Fruit fly (Drosophila melanogaster) whole organism, embryonic: ENCODE measurements around the gene Ada1-2.
A peak's percentile ranks its signal among the peaks of the same experiment; 100 is the strongest.

Experiments
- Atf-2 ChIP-seq: fragments of 200-800 bp; sonication (Bioruptor generic); optimal IDR thresholded peaks from 2 replicates; lab custom pipeline; 2016; ENCODE audit warnings: missing biosample characterization, missing genetic modification characterization
- Atf6 ChIP-seq: fragments of 200-800 bp; sonication (Bioruptor generic); IDR thresholded peaks from 2 replicates; pipeline ENCODE4 v1.3.6; 2022; ENCODE audit warnings: missing biosample characterization, missing genetic modification characterization
- BtbVII ChIP-seq: fragments of 200-800 bp; sonication (Bioruptor generic); optimal IDR thresholded peaks from 3 replicates; lab custom pipeline; 2017; ENCODE audit warnings: missing biosample characterization, mild to moderate bottlenecking, missing genetic modification characterization
- CG10565 ChIP-seq: fragments of 200-800 bp; sonication (Bioruptor generic); optimal IDR thresholded peaks from 3 replicates; lab custom pipeline; 2016; ENCODE audit warnings: missing biosample characterization, mild to moderate bottlenecking, missing genetic modification characterization
- CG11504 ChIP-seq: fragments of 200-800 bp; sonication (Bioruptor generic); optimal IDR thresholded peaks from 3 replicates; lab custom pipeline; 2019; ENCODE audit warnings: missing biosample characterization, mild to moderate bottlenecking, missing genetic modification characterization, moderate library complexity
- CG11696 ChIP-seq: fragments of 200-800 bp; sonication (Bioruptor generic); IDR thresholded peaks from 2 replicates; pipeline ENCODE4 v1.3.6; 2022; ENCODE audit warnings: missing biosample characterization, missing genetic modification characterization
- CG12391 ChIP-seq: fragments of 200-800 bp; sonication (Bioruptor generic); optimal IDR thresholded peaks from 3 replicates; lab custom pipeline; 2018; ENCODE audit warnings: missing biosample characterization, mild to moderate bottlenecking, missing genetic modification characterization, moderate library complexity
- CG13123 ChIP-seq: fragments of 200-800 bp; sonication (Bioruptor generic); optimal IDR thresholded peaks from 2 replicates; lab custom pipeline; 2016; ENCODE audit warnings: missing biosample characterization, missing genetic modification characterization
- CG15011 ChIP-seq: fragments of 200-800 bp; sonication (Bioruptor generic); optimal IDR thresholded peaks from 3 replicates; lab custom pipeline; 2018; ENCODE audit warnings: missing biosample characterization, mild to moderate bottlenecking, missing genetic modification characterization
- CG1529 ChIP-seq: fragments of 200-800 bp; sonication (Bioruptor generic); optimal IDR thresholded peaks from 3 replicates; lab custom pipeline; 2018; ENCODE audit warnings: missing biosample characterization, missing genetic modification characterization
- CG17612 ChIP-seq: fragments of 200-800 bp; sonication (Bioruptor generic); IDR thresholded peaks from 2 replicates; pipeline ENCODE4 v1.3.6; 2022; ENCODE audit warnings: missing biosample characterization, missing genetic modification characterization
- CG18262 ChIP-seq: fragments of 200-800 bp; optimal IDR thresholded peaks from 3 replicates; lab custom pipeline; 2019; ENCODE audit warnings: missing biosample characterization, mild to moderate bottlenecking, missing genetic modification characterization, moderate library complexity
- CG2875 ChIP-seq: fragments of 200-800 bp; sonication (Bioruptor generic); optimal IDR thresholded peaks from 2 replicates; lab custom pipeline; 2017; ENCODE audit warnings: missing biosample characterization, mild to moderate bottlenecking, missing genetic modification characterization, missing genetic modification reagents
- CG30403 ChIP-seq: fragments of 200-800 bp; sonication (Bioruptor generic); optimal IDR thresholded peaks from 3 replicates; lab custom pipeline; 2016; ENCODE audit warnings: missing biosample characterization, missing genetic modification characterization
- CG3065 ChIP-seq: fragments of 200-800 bp; sonication (Bioruptor generic); optimal IDR thresholded peaks from 2 replicates; lab custom pipeline; 2016; ENCODE audit warnings: missing biosample characterization, missing genetic modification characterization
- CG32532 ChIP-seq: fragments of 200-800 bp; sonication (Bioruptor generic); IDR thresholded peaks from 2 replicates; pipeline ENCODE4 v1.3.6; 2022; ENCODE audit warnings: missing biosample characterization, missing genetic modification characterization
- CG32772 ChIP-seq: fragments of 200-800 bp; sonication (Bioruptor generic); IDR thresholded peaks from 2 replicates; pipeline ENCODE4 v1.3.6; 2022; ENCODE audit warnings: missing biosample characterization, missing genetic modification characterization
- CG33213 ChIP-seq: fragments of 200-800 bp; sonication (Bioruptor generic); optimal IDR thresholded peaks from 3 replicates; lab custom pipeline; 2016; ENCODE audit warnings: missing biosample characterization, missing genetic modification characterization
- CG4730 ChIP-seq: fragments of 200-800 bp; sonication (Bioruptor generic); IDR thresholded peaks from 2 replicates; pipeline ENCODE4 v1.3.6; 2022; ENCODE audit warnings: missing biosample characterization, missing genetic modification characterization
- CG4820 ChIP-seq: fragments of 200-800 bp; sonication (Bioruptor generic); optimal IDR thresholded peaks from 3 replicates; lab custom pipeline; 2016; ENCODE audit warnings: missing biosample characterization, missing genetic modification characterization
- CG6813 ChIP-seq: fragments of 200-800 bp; sonication (Bioruptor generic); optimal IDR thresholded peaks from 2 replicates; lab custom pipeline; 2017; ENCODE audit warnings: missing biosample characterization, missing genetic modification characterization, mild to moderate bottlenecking, moderate library complexity, missing genetic modification reagents
- CG8388 ChIP-seq: fragments of 200-800 bp; sonication (Bioruptor generic); optimal IDR thresholded peaks from 2 replicates; lab custom pipeline; 2019; ENCODE audit warnings: missing biosample characterization, mild to moderate bottlenecking, missing genetic modification characterization, moderate library complexity
- CG9727 ChIP-seq: fragments of 200-800 bp; sonication (Bioruptor generic); optimal IDR thresholded peaks from 3 replicates; lab custom pipeline; 2017; ENCODE audit warnings: missing biosample characterization, mild to moderate bottlenecking, missing genetic modification characterization
- Dek ChIP-seq: fragments of 200-800 bp; sonication (Bioruptor generic); optimal IDR thresholded peaks from 3 replicates; lab custom pipeline; 2019; ENCODE audit warnings: missing biosample characterization, mild to moderate bottlenecking, missing genetic modification characterization, moderate library complexity
- Dfd ChIP-seq, 2 experiments: fragments of >200 bp; optimal IDR thresholded peaks; 2 replicates each; lab custom pipeline; 2017; ENCODE audit warnings: missing biosample characterization in 2 of 2, missing genetic modification characterization in 2 of 2
- Dip3 ChIP-seq: fragments of 200-800 bp; sonication (Bioruptor generic); optimal IDR thresholded peaks from 3 replicates; lab custom pipeline; 2016; ENCODE audit warnings: missing biosample characterization, missing genetic modification characterization
- Dll ChIP-seq: fragments of 200-800 bp; sonication (Bioruptor generic); IDR thresholded peaks from 4 replicates; pipeline ENCODE4 v1.3.6; 2022; ENCODE audit warnings: missing biosample characterization, missing genetic modification characterization; ENCODE audit not compliant: partially characterized antibody
- Doc2 ChIP-seq: fragments of 200-800 bp; sonication (Bioruptor generic); IDR thresholded peaks from 2 replicates; pipeline ENCODE4 v1.3.6; 2022; ENCODE audit warnings: missing biosample characterization, missing genetic modification characterization
- Dref ChIP-seq: fragments of 200-800 bp; sonication (Bioruptor generic); IDR thresholded peaks from 2 replicates; pipeline ENCODE4 v1.3.6; 2022; ENCODE audit warnings: missing biosample characterization, missing genetic modification characterization
- E2f2 ChIP-seq: fragments of 200-800 bp; sonication (Bioruptor generic); IDR thresholded peaks from 2 replicates; pipeline ENCODE4 v1.3.6; 2022; ENCODE audit warnings: missing biosample characterization, missing genetic modification characterization
- Elba2 ChIP-seq: fragments of 200-800 bp; sonication (Bioruptor generic); optimal IDR thresholded peaks from 3 replicates; lab custom pipeline; 2016; ENCODE audit warnings: missing biosample characterization, missing genetic modification characterization
- Hmx ChIP-seq: fragments of 200-800 bp; sonication (Bioruptor generic); optimal IDR thresholded peaks from 2 replicates; lab custom pipeline; 2016; ENCODE audit warnings: missing biosample characterization, missing genetic modification characterization
- Max ChIP-seq: fragments of 200-800 bp; sonication (Bioruptor generic); optimal IDR thresholded peaks from 2 replicates; lab custom pipeline; 2016; ENCODE audit warnings: missing biosample characterization, mild to moderate bottlenecking, missing genetic modification characterization
- Mes4 ChIP-seq: fragments of 200-800 bp; sonication (Bioruptor generic); optimal IDR thresholded peaks from 2 replicates; lab custom pipeline; 2016; ENCODE audit warnings: missing biosample characterization, missing genetic modification characterization
- Neu2 ChIP-seq: fragments of 200-800 bp; sonication (Bioruptor generic); optimal IDR thresholded peaks from 3 replicates; lab custom pipeline; 2016; ENCODE audit warnings: missing biosample characterization, missing genetic modification characterization, borderline replicate concordance
- ab ChIP-seq: fragments of 200-800 bp; sonication (Bioruptor generic); optimal IDR thresholded peaks from 2 replicates; lab custom pipeline; 2016; ENCODE audit warnings: missing biosample characterization, missing genetic modification characterization
- ara ChIP-seq: fragments of 200-800 bp; sonication (Bioruptor generic); IDR thresholded peaks from 2 replicates; pipeline ENCODE4 v1.3.6; 2022; ENCODE audit warnings: missing biosample characterization, missing genetic modification characterization
- bsh ChIP-seq, 2 experiments: fragments of 200-800 bp; sonication (Bioruptor generic); optimal IDR thresholded peaks; 2 replicates each; lab custom pipeline; 2017 to 2018; ENCODE audit warnings: mild to moderate bottlenecking in 2 of 2, missing biosample characterization in 2 of 2, missing genetic modification characterization in 2 of 2, moderate library complexity in 1 of 2
- croc ChIP-seq: fragments of 200-800 bp; sonication (Bioruptor generic); conservative IDR thresholded peaks from 3 replicates; pipeline ENCODE4 v1.3.6; 2022; ENCODE audit warnings: missing biosample characterization, missing genetic modification characterization
- crol ChIP-seq: fragments of 200-800 bp; sonication (Bioruptor generic); IDR thresholded peaks from 2 replicates; pipeline ENCODE4 v1.3.6; 2022; ENCODE audit warnings: missing biosample characterization, missing genetic modification characterization
- ewg ChIP-seq: fragments of 200-800 bp; sonication (Bioruptor generic); optimal IDR thresholded peaks from 3 replicates; lab custom pipeline; 2017; ENCODE audit warnings: mild to moderate bottlenecking, missing biosample characterization, missing genetic modification reagents, missing genetic modification characterization
- fru ChIP-seq: fragments of >200 bp; optimal IDR thresholded peaks from 2 replicates; lab custom pipeline; 2017
- gsb-n ChIP-seq: fragments of 200-800 bp; sonication (Bioruptor generic); optimal IDR thresholded peaks from 3 replicates; lab custom pipeline; 2018; ENCODE audit warnings: missing biosample characterization, mild to moderate bottlenecking, missing genetic modification characterization
- gt ChIP-seq: fragments of 200-800 bp; sonication (Bioruptor generic); IDR thresholded peaks from 2 replicates; pipeline ENCODE4 v1.3.6; 2022; ENCODE audit warnings: missing biosample characterization, missing genetic modification characterization
- jing ChIP-seq: fragments of 200-800 bp; sonication (Bioruptor generic); optimal IDR thresholded peaks from 2 replicates; lab custom pipeline; 2018; ENCODE audit warnings: missing biosample characterization, mild to moderate bottlenecking, missing genetic modification characterization
- lola ChIP-seq, 3 experiments: fragments of >200 bp in 2 of 3; fragments of 200-800 bp in 1 of 3; sonication (Bioruptor generic) in 1 of 3; optimal IDR thresholded peaks; 2 replicates each; lab custom pipeline; 2017 to 2019; ENCODE audit warnings: missing biosample characterization in 3 of 3, missing genetic modification characterization in 3 of 3, mild to moderate bottlenecking in 1 of 3, moderate library complexity in 1 of 3
- mirr ChIP-seq: fragments of 200-800 bp; sonication (Bioruptor generic); optimal IDR thresholded peaks from 3 replicates; lab custom pipeline; 2018; ENCODE audit warnings: missing biosample characterization, mild to moderate bottlenecking, missing genetic modification characterization
- nau ChIP-seq: fragments of 200-800 bp; sonication (Bioruptor generic); optimal IDR thresholded peaks from 3 replicates; lab custom pipeline; 2017; ENCODE audit warnings: missing biosample characterization, mild to moderate bottlenecking, missing genetic modification characterization, missing genetic modification reagents
- pfk ChIP-seq: fragments of 200-800 bp; sonication (Bioruptor generic); optimal IDR thresholded peaks from 2 replicates; lab custom pipeline; 2018; ENCODE audit warnings: missing biosample characterization, mild to moderate bottlenecking, missing genetic modification characterization, moderate library complexity
- sc ChIP-seq, 3 experiments: fragments of >200 bp in 2 of 3; fragments of 200-800 bp in 1 of 3; sonication (Bioruptor generic) in 1 of 3; optimal IDR thresholded peaks; 2 replicates in 2 of 3; 3 replicates in 1 of 3; lab custom pipeline; 2017; ENCODE audit warnings: mild to moderate bottlenecking in 1 of 3, missing biosample characterization in 1 of 3, missing genetic modification characterization in 1 of 3, missing genetic modification reagents in 1 of 3
- stwl ChIP-seq: fragments of 200-800 bp; sonication (Bioruptor generic); optimal IDR thresholded peaks from 3 replicates; lab custom pipeline; 2018; ENCODE audit warnings: missing biosample characterization, mild to moderate bottlenecking, missing genetic modification characterization, moderate library complexity
- zfh2 ChIP-seq: fragments of 200-800 bp; sonication (Bioruptor generic); optimal IDR thresholded peaks from 2 replicates; lab custom pipeline; 2016; ENCODE audit warnings: missing biosample characterization, missing genetic modification characterization

The Ada1-2 gene

DNA sequence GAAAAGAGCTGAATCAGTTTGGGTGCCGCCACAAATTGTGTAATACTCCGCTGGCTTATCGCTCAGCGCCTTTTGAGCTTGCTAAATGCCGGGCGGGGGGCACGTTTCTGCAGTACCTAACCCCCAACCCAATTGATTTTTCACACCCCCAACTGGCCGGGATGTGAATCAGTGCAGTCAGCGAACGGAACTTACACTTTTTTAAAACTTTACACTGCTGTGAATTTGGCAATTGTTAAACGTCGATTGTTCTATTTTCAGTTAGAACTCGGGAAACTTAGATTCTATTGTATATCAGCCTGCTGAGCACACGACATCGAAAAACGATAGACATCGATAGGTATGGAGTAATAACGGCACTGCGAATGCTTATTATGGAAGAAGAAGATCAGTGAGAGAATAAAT, 45.5 kb downstream of the Ada1-2 start, which contains the start of gene Tom70 (continued):
- no peak for TF ChIP-seq CG32772
- peak; percentile 62 for TF ChIP-seq stwl
- TF ChIP-seq CG9727 (GFP tag; lab: Kevin White, UChicago): no peak
- TF ChIP-seq CG12391 (tag; lab: Kevin White, UChicago): no peak
- peak; percentile 63; the same call in 3 of the 4 replicates for TF ChIP-seq Dll (GFP tag; lab: Robert Waterston, UW)
- no peak for TF ChIP-seq ab (GFP tag; lab: Kevin White, UChicago)
- TF ChIP-seq CG10565 (GFP tag; lab: Kevin White, UChicago): no peak
- TF ChIP-seq CG1529: no peak
- TF ChIP-seq CG32532 (GFP tag; lab: Robert Waterston, UW): no peak
- no peak for TF ChIP-seq zfh2 (GFP tag; lab: Kevin White, UChicago)
- no peak for TF ChIP-seq croc (GFP tag; lab: Robert Waterston, UW)
- TF ChIP-seq Atf6 (GFP tag; lab: Robert Waterston, UW): no peak
- TF ChIP-seq mirr (GFP tag; lab: Kevin White, UChicago): no peak
- TF ChIP-seq CG13123: no peak
- TF ChIP-seq CG8388 (GFP tag; lab: Kevin White, UChicago): no peak
- no peak for TF ChIP-seq gsb-n
- no peak for TF ChIP-seq CG33213
- TF ChIP-seq E2f2 (GFP tag; lab: Robert Waterston, UW): peak; percentile 53
- TF ChIP-seq CG18262 (tag; lab: Kevin White, UChicago): no peak
- no peak for TF ChIP-seq Hmx (GFP tag; lab: Kevin White, UChicago)
- no peak for TF ChIP-seq Neu2
- TF ChIP-seq fru (lab: Kevin White, UChicago): no peak
- TF ChIP-seq ara (GFP tag; lab: Robert Waterston, UW): no peak
- no peak for TF ChIP-seq Dek
- TF ChIP-seq Mes4: no peak
- no peak for TF ChIP-seq CG11696 (GFP tag; lab: Robert Waterston, UW)
- no peak for TF ChIP-seq Dfd (GFP tag; optimal IDR thresholded peaks at IDR 0.05; lab: Kevin White, UChicago)
- TF ChIP-seq Dip3: no peak
- TF ChIP-seq Elba2 (GFP tag; lab: Kevin White, UChicago): no peak
- TF ChIP-seq CG4820 (GFP tag; lab: Kevin White, UChicago): no peak
- TF ChIP-seq jing: no peak
- peak; percentile 8 for TF ChIP-seq Max
- TF ChIP-seq CG4730 (GFP tag; lab: Robert Waterston, UW): no peak
- no peak for TF ChIP-seq gt (GFP tag; lab: Robert Waterston, UW)
- no peak for TF ChIP-seq nau
- no peak for TF ChIP-seq CG2875 (GFP tag; lab: Kevin White, UChicago)
- TF ChIP-seq lola (GFP tag; optimal IDR thresholded peaks at IDR 0.05; lab: Kevin White, UChicago): no peak
- no peak for TF ChIP-seq CG3065 (GFP tag; lab: Kevin White, UChicago)
- no peak for TF ChIP-seq bsh (GFP tag; optimal IDR thresholded peaks at IDR 0.05; lab: Kevin White, UChicago)
- TF ChIP-seq Dref: peak; percentile 73
- no peak for TF ChIP-seq BtbVII
- no peak for TF ChIP-seq CG11504
- TF ChIP-seq CG30403: no peak
- TF ChIP-seq Atf-2 (GFP tag; lab: Kevin White, UChicago): no peak
- TF ChIP-seq sc (optimal IDR thresholded peaks at IDR 0.05; lab: Kevin White, UChicago): no peak
- no peak for TF ChIP-seq sc (GFP tag; optimal IDR thresholded peaks at IDR 0.05; lab: Kevin White, UChicago)
- no peak for TF ChIP-seq ewg (GFP tag; lab: Kevin White, UChicago)
- TF ChIP-seq crol (GFP tag; lab: Robert Waterston, UW): 0 out of 2 replicates have a peak, but pooled peaks have one; percentile 10
- TF ChIP-seq CG15011 (GFP tag; lab: Kevin White, UChicago): no peak
- no peak for TF ChIP-seq pfk (GFP tag; lab: Kevin White, UChicago)
- no peak for TF ChIP-seq CG17612 (GFP tag; lab: Robert Waterston, UW)
- TF ChIP-seq CG6813 (GFP tag; lab: Kevin White, UChicago): no peak
- TF ChIP-seq Doc2 (GFP tag; lab: Robert Waterston, UW): no peak
